Fruit fly (Drosophila melanogaster): ENCODE results near the gene csw.

Gene csw

dm6 chrX:2094072-2094761, at the start of gene csw:
csw (plus strand) TSS chrX:2094234.
- TF ChIP-seq CG8478 (optimal IDR thresholded peaks at IDR 0.05) (peak; percentile 15), usp (GFP tag; optimal IDR thresholded peaks at IDR 0.05) (no peak)

- TF ChIP-seq EcR (GFP tag; optimal IDR thresholded peaks at IDR 0.05) = no peak
- TF ChIP-seq CG8478 (optimal IDR thresholded peaks at IDR 0.05) = no peak
- TF ChIP-seq Dll (optimal IDR thresholded peaks at IDR 0.05) = no peak
- no peak for TF ChIP-seq pan (optimal IDR thresholded peaks at IDR 0.05)
- no peak for TF ChIP-seq usp (GFP tag; optimal IDR thresholded peaks at IDR 0.05)
- no peak for TF ChIP-seq psq (optimal IDR thresholded peaks at IDR 0.05)
Observed at dm6 chrX:2048778-2049686, 45.0 kb upstream of the csw start.

- TF ChIP-seq psq (optimal IDR thresholded peaks at IDR 0.05) = no peak
- no peak for TF ChIP-seq CG8478 (optimal IDR thresholded peaks at IDR 0.05)
- TF ChIP-seq Dll (optimal IDR thresholded peaks at IDR 0.05) = peak; percentile 93
Observed at dm6 chrX:2050070-2050899, 43.7 kb upstream of the csw start, which contains the start of gene moody. moody (minus strand) TSS chrX:2050120.

dm6 chrX:2061119-2061518, 32.9 kb upstream of the csw start:
- no peak for TF ChIP-seq pan (optimal IDR thresholded peaks at IDR 0.05)
- no peak for TF ChIP-seq EcR (GFP tag; optimal IDR thresholded peaks at IDR 0.05)
- TF ChIP-seq Dll (optimal IDR thresholded peaks at IDR 0.05) = no peak
- no peak for TF ChIP-seq usp (GFP tag; optimal IDR thresholded peaks at IDR 0.05)
- TF ChIP-seq CG8478 (optimal IDR thresholded peaks at IDR 0.05) = no peak

- TF ChIP-seq Dll (optimal IDR thresholded peaks at IDR 0.05) (no peak), EcR (GFP tag; optimal IDR thresholded peaks at IDR 0.05) (no peak), psq (optimal IDR thresholded peaks at IDR 0.05) (no peak), CG8478 (optimal IDR thresholded peaks at IDR 0.05) (no peak), pan (optimal IDR thresholded peaks at IDR 0.05) (no peak), usp (GFP tag; optimal IDR thresholded peaks at IDR 0.05) (no peak)
Observed at dm6 chrX:2061849-2062248, 32.2 kb upstream of the csw start, which contains the start of gene Sik2. Sik2 (minus strand) TSS chrX:2061915.

dm6 chrX:2065073-2065472, 29.0 kb upstream of the csw start, which contains the start of gene CG4281:
CG4281 (minus strand) TSS chrX:2065142.
- TF ChIP-seq psq (optimal IDR thresholded peaks at IDR 0.05) = no peak
- TF ChIP-seq pan (optimal IDR thresholded peaks at IDR 0.05) = no peak
- TF ChIP-seq usp (GFP tag; optimal IDR thresholded peaks at IDR 0.05) = no peak
- no peak for TF ChIP-seq Dll (optimal IDR thresholded peaks at IDR 0.05)
- TF ChIP-seq EcR (GFP tag; optimal IDR thresholded peaks at IDR 0.05) = no peak
- TF ChIP-seq CG8478 (optimal IDR thresholded peaks at IDR 0.05) = no peak

dm6 chrX:2066259-2066658, 27.8 kb upstream of the csw start, which contains the start of gene CG14054:
CG14054 (minus strand) TSS chrX:2066359.
- no peak for TF ChIP-seq usp (GFP tag; optimal IDR thresholded peaks at IDR 0.05)
- no peak for TF ChIP-seq CG8478 (optimal IDR thresholded peaks at IDR 0.05)
- no peak for TF ChIP-seq Dll (optimal IDR thresholded peaks at IDR 0.05)
- TF ChIP-seq pan (optimal IDR thresholded peaks at IDR 0.05) = no peak
- TF ChIP-seq psq (optimal IDR thresholded peaks at IDR 0.05) = no peak
- TF ChIP-seq EcR (GFP tag; optimal IDR thresholded peaks at IDR 0.05) = no peak

- no peak for TF ChIP-seq usp (GFP tag; optimal IDR thresholded peaks at IDR 0.05)
- TF ChIP-seq Dll (optimal IDR thresholded peaks at IDR 0.05) = no peak
- no peak for TF ChIP-seq psq (optimal IDR thresholded peaks at IDR 0.05)
- no peak for TF ChIP-seq EcR (GFP tag; optimal IDR thresholded peaks at IDR 0.05)
- no peak for TF ChIP-seq pan (optimal IDR thresholded peaks at IDR 0.05)
- TF ChIP-seq CG8478 (optimal IDR thresholded peaks at IDR 0.05) = no peak
Observed at dm6 chrX:2068292-2068691, 25.7 kb upstream of the csw start, which contains the start of gene CG4194. CG4194 (plus strand) TSS chrX:2068592.

- TF ChIP-seq CG8478 (optimal IDR thresholded peaks at IDR 0.05) = no peak
- TF ChIP-seq pan (optimal IDR thresholded peaks at IDR 0.05) = no peak
- TF ChIP-seq EcR (GFP tag; optimal IDR thresholded peaks at IDR 0.05) = no peak
- no peak for TF ChIP-seq Dll (optimal IDR thresholded peaks at IDR 0.05)
- no peak for TF ChIP-seq psq (optimal IDR thresholded peaks at IDR 0.05)
- no peak for TF ChIP-seq usp (GFP tag; optimal IDR thresholded peaks at IDR 0.05)
Observed at dm6 chrX:2069787-2070707, 24.0 kb upstream of the csw start.

dm6 chrX:2070708-2071063, 23.3 kb upstream of the csw start:
- TF ChIP-seq pan (optimal IDR thresholded peaks at IDR 0.05) (no peak), psq (optimal IDR thresholded peaks at IDR 0.05) (no peak), usp (GFP tag; optimal IDR thresholded peaks at IDR 0.05) (no peak), EcR (GFP tag; optimal IDR thresholded peaks at IDR 0.05) (no peak), CG8478 (optimal IDR thresholded peaks at IDR 0.05) (no peak), Dll (optimal IDR thresholded peaks at IDR 0.05) (no peak)

Data from whole organism.